Worm (Caenorhabditis elegans): ENCODE results near the gene kqt-3.

- TF ChIP-seq tbx-11 (GFP tag; IDR thresholded peaks at IDR 0.05) (no peak), F13C5.2 (tag; optimal IDR thresholded peaks at IDR 0.05) (no peak), ama-1 (optimal IDR thresholded peaks at IDR 0.05) (no peak), hmg-4 (GFP tag; optimal IDR thresholded peaks at IDR 0.05) (no peak), hmbx-1 (tag; optimal IDR thresholded peaks at IDR 0.05) (no peak)
Measured at ce11 chrII:13736089-13736488, 40.0 kb downstream of the kqt-3 start, which contains the start of gene R06B9.5.

All from whole organism, early embryonic.